Fruit fly (Drosophila melanogaster) whole organism, embryonic: ENCODE data around the gene CG16734.
A peak's percentile ranks its signal among the peaks of the same experiment; 100 is the strongest.

Experiments used
- Atf6 ChIP-seq: fragments of 200-800 bp; sonication (Bioruptor generic); IDR thresholded peaks from 2 replicates; pipeline ENCODE4 v1.3.6; 2022; ENCODE audit warnings: missing biosample characterization, missing genetic modification characterization
- B-H1 ChIP-seq: fragments of 200-800 bp; sonication (Bioruptor generic); IDR thresholded peaks from 3 replicates; pipeline ENCODE4 v1.3.6; 2022; ENCODE audit warnings: missing biosample characterization, missing genetic modification characterization
- BEAF-32 ChIP-seq: fragments of 200-800 bp; sonication (Bioruptor generic); optimal IDR thresholded peaks from 3 replicates; lab custom pipeline; 2017; ENCODE audit warnings: missing biosample characterization, missing genetic modification characterization, mild to moderate bottlenecking, moderate library complexity, missing genetic modification reagents
- CG11456 ChIP-seq: fragments of 200-800 bp; sonication (Bioruptor generic); IDR thresholded peaks from 3 replicates; pipeline ENCODE4 v1.3.6; 2022; ENCODE audit warnings: missing biosample characterization, missing genetic modification characterization
- CG11723 ChIP-seq: fragments of 200-800 bp; sonication (Bioruptor generic); optimal IDR thresholded peaks from 2 replicates; lab custom pipeline; 2017; ENCODE audit warnings: missing biosample characterization, mild to moderate bottlenecking, missing genetic modification characterization
- CG12299 ChIP-seq: fragments of 200-800 bp; sonication (Bioruptor generic); optimal IDR thresholded peaks from 2 replicates; lab custom pipeline; 2018; ENCODE audit warnings: missing biosample characterization, mild to moderate bottlenecking, missing genetic modification characterization
- CG12659 ChIP-seq: fragments of 200-800 bp; sonication (Bioruptor generic); optimal IDR thresholded peaks from 3 replicates; lab custom pipeline; 2017; ENCODE audit warnings: mild to moderate bottlenecking, missing biosample characterization, missing genetic modification reagents, missing genetic modification characterization
- CG13287 ChIP-seq: fragments of 200-800 bp; sonication (Bioruptor generic); IDR thresholded peaks from 2 replicates; pipeline ENCODE4 v1.3.6; 2022; ENCODE audit warnings: missing biosample characterization, missing genetic modification characterization; ENCODE audit not compliant: partially characterized antibody
- CG14667 ChIP-seq: fragments of 200-800 bp; sonication (Bioruptor generic); IDR thresholded peaks from 2 replicates; pipeline ENCODE4 v1.3.6; 2022; ENCODE audit warnings: missing biosample characterization, missing genetic modification characterization
- CG15073 ChIP-seq: fragments of 200-800 bp; sonication (Bioruptor generic); optimal IDR thresholded peaks from 2 replicates; lab custom pipeline; 2016; ENCODE audit warnings: missing biosample characterization, missing genetic modification characterization
- CG15514 ChIP-seq: fragments of 200-800 bp; sonication (Bioruptor generic); optimal IDR thresholded peaks from 3 replicates; lab custom pipeline; 2017; ENCODE audit warnings: missing biosample characterization, missing genetic modification characterization, mild to moderate bottlenecking, moderate library complexity, missing genetic modification reagents
- CG1832 ChIP-seq: fragments of 200-800 bp; sonication (Bioruptor generic); optimal IDR thresholded peaks from 2 replicates; lab custom pipeline; 2017; ENCODE audit warnings: missing biosample characterization, mild to moderate bottlenecking, missing genetic modification characterization, inconsistent platforms
- CG18619 ChIP-seq: fragments of 200-800 bp; sonication (Bioruptor generic); optimal IDR thresholded peaks from 3 replicates; lab custom pipeline; 2017; ENCODE audit warnings: missing biosample characterization, mild to moderate bottlenecking, missing genetic modification characterization
- CG2116 ChIP-seq: fragments of 200-800 bp; sonication (Bioruptor generic); optimal IDR thresholded peaks from 3 replicates; lab custom pipeline; 2018; ENCODE audit warnings: missing biosample characterization, mild to moderate bottlenecking, missing genetic modification characterization
- CG31388 ChIP-seq: fragments of 200-800 bp; sonication (Bioruptor generic); optimal IDR thresholded peaks from 2 replicates; lab custom pipeline; 2016; ENCODE audit warnings: missing biosample characterization, missing genetic modification characterization
- CG31441 ChIP-seq: fragments of 200-800 bp; sonication (Bioruptor generic); IDR thresholded peaks from 2 replicates; pipeline ENCODE4 v1.3.6; 2022; ENCODE audit warnings: missing biosample characterization, missing genetic modification characterization
- CG32772 ChIP-seq: fragments of 200-800 bp; sonication (Bioruptor generic); IDR thresholded peaks from 2 replicates; pipeline ENCODE4 v1.3.6; 2022; ENCODE audit warnings: missing biosample characterization, missing genetic modification characterization
- CG34224 ChIP-seq: fragments of 200-800 bp; sonication (Bioruptor generic); IDR thresholded peaks from 3 replicates; pipeline ENCODE4 v1.3.6; 2022; ENCODE audit warnings: missing biosample characterization, missing genetic modification characterization; ENCODE audit not compliant: partially characterized antibody
- CG6765 ChIP-seq: fragments of 200-800 bp; sonication (Bioruptor generic); optimal IDR thresholded peaks from 3 replicates; lab custom pipeline; 2017; ENCODE audit warnings: missing biosample characterization, mild to moderate bottlenecking, missing genetic modification characterization
- CG7928 ChIP-seq: fragments of 200-800 bp; sonication (Bioruptor generic); optimal IDR thresholded peaks from 2 replicates; lab custom pipeline; 2017; ENCODE audit warnings: missing biosample characterization, mild to moderate bottlenecking, missing genetic modification characterization
- CG9797 ChIP-seq: fragments of 200-800 bp; sonication (Bioruptor generic); optimal IDR thresholded peaks from 3 replicates; lab custom pipeline; 2018; ENCODE audit warnings: missing biosample characterization, mild to moderate bottlenecking, missing genetic modification characterization
- CG9817 ChIP-seq: fragments of 200-800 bp; sonication (Bioruptor generic); optimal IDR thresholded peaks from 2 replicates; lab custom pipeline; 2018; ENCODE audit warnings: missing biosample characterization, mild to moderate bottlenecking, missing genetic modification characterization, moderate library complexity
- Dip2 ChIP-seq: fragments of 200-800 bp; sonication (Bioruptor generic); IDR thresholded peaks from 2 replicates; pipeline ENCODE4 v1.3.6; 2022; ENCODE audit warnings: missing biosample characterization, missing genetic modification characterization
- Doc2 ChIP-seq: fragments of 200-800 bp; sonication (Bioruptor generic); IDR thresholded peaks from 2 replicates; pipeline ENCODE4 v1.3.6; 2022; ENCODE audit warnings: missing biosample characterization, missing genetic modification characterization
- E2f2 ChIP-seq: fragments of 200-800 bp; sonication (Bioruptor generic); IDR thresholded peaks from 2 replicates; pipeline ENCODE4 v1.3.6; 2022; ENCODE audit warnings: missing biosample characterization, missing genetic modification characterization
- Gsc ChIP-seq: fragments of 200-800 bp; sonication (Bioruptor generic); IDR thresholded peaks from 2 replicates; pipeline ENCODE4 v1.3.6; 2022; ENCODE audit warnings: missing biosample characterization, missing genetic modification characterization
- HmgZ ChIP-seq: fragments of 200-800 bp; sonication (Bioruptor generic); optimal IDR thresholded peaks from 2 replicates; lab custom pipeline; 2018; ENCODE audit warnings: missing biosample characterization, mild to moderate bottlenecking, missing genetic modification characterization
- Hr3 ChIP-seq: fragments of 200-800 bp; sonication (Bioruptor generic); optimal IDR thresholded peaks from 3 replicates; lab custom pipeline; 2016; ENCODE audit warnings: missing biosample characterization, missing genetic modification characterization
- Mrtf ChIP-seq: fragments of 200-800 bp; sonication (Bioruptor generic); IDR thresholded peaks from 3 replicates; pipeline ENCODE4 v1.3.6; 2022; ENCODE audit warnings: missing biosample characterization, missing genetic modification characterization
- Sox100B ChIP-seq: fragments of 200-800 bp; sonication (Bioruptor generic); optimal IDR thresholded peaks from 3 replicates; lab custom pipeline; 2018; ENCODE audit warnings: missing biosample characterization, mild to moderate bottlenecking, missing genetic modification characterization
- Sry-β ChIP-seq: fragments of 200-800 bp; sonication (Bioruptor generic); optimal IDR thresholded peaks from 2 replicates; lab custom pipeline; 2018; ENCODE audit warnings: missing biosample characterization, mild to moderate bottlenecking, missing genetic modification characterization, moderate library complexity
- ab ChIP-seq: fragments of 200-800 bp; sonication (Bioruptor generic); optimal IDR thresholded peaks from 2 replicates; lab custom pipeline; 2016; ENCODE audit warnings: missing biosample characterization, missing genetic modification characterization
- bab2 ChIP-seq: fragments of 200-800 bp; sonication (Bioruptor generic); optimal IDR thresholded peaks from 2 replicates; lab custom pipeline; 2016; ENCODE audit warnings: missing biosample characterization, missing genetic modification characterization
- bowl ChIP-seq: fragments of 200-800 bp; sonication (Bioruptor generic); IDR thresholded peaks from 2 replicates; pipeline ENCODE4 v1.3.6; 2022; ENCODE audit warnings: missing biosample characterization, missing genetic modification characterization
- disco-r ChIP-seq: fragments of 200-800 bp; sonication (Bioruptor generic); optimal IDR thresholded peaks from 2 replicates; lab custom pipeline; 2016; ENCODE audit warnings: missing biosample characterization, missing genetic modification characterization
- dysf ChIP-seq: fragments of 200-800 bp; sonication (Bioruptor generic); IDR thresholded peaks from 3 replicates; pipeline ENCODE4 v1.3.6; 2022; ENCODE audit warnings: missing biosample characterization, missing genetic modification characterization
- en ChIP-seq: fragments of 200-800 bp; sonication (Bioruptor generic); optimal IDR thresholded peaks from 2 replicates; lab custom pipeline; 2016; ENCODE audit warnings: missing biosample characterization, missing genetic modification characterization
- fd64A ChIP-seq: fragments of 200-800 bp; sonication (Bioruptor generic); optimal IDR thresholded peaks from 3 replicates; lab custom pipeline; 2018; ENCODE audit warnings: missing biosample characterization, mild to moderate bottlenecking, missing genetic modification characterization
- fu2 ChIP-seq: fragments of 200-800 bp; sonication (Bioruptor generic); optimal IDR thresholded peaks from 2 replicates; lab custom pipeline; 2016; ENCODE audit warnings: missing biosample characterization, missing genetic modification characterization
- jing ChIP-seq: fragments of 200-800 bp; sonication (Bioruptor generic); optimal IDR thresholded peaks from 2 replicates; lab custom pipeline; 2018; ENCODE audit warnings: missing biosample characterization, mild to moderate bottlenecking, missing genetic modification characterization
- lab ChIP-seq: fragments of 200-800 bp; sonication (Bioruptor generic); optimal IDR thresholded peaks from 3 replicates; lab custom pipeline; 2017; ENCODE audit warnings: missing biosample characterization, missing genetic modification characterization, mild to moderate bottlenecking, moderate library complexity, missing genetic modification reagents
- maf-S ChIP-seq: fragments of 200-800 bp; sonication (Bioruptor generic); optimal IDR thresholded peaks from 2 replicates; lab custom pipeline; 2016; ENCODE audit warnings: missing biosample characterization, missing genetic modification characterization
- nmo ChIP-seq: fragments of 200-800 bp; sonication (Bioruptor generic); optimal IDR thresholded peaks from 2 replicates; lab custom pipeline; 2018; ENCODE audit warnings: missing biosample characterization, mild to moderate bottlenecking, missing genetic modification characterization, moderate library complexity
- peb ChIP-seq: fragments of 200-800 bp; sonication (Bioruptor generic); IDR thresholded peaks from 2 replicates; pipeline ENCODE4 v1.3.6; 2022; ENCODE audit warnings: missing biosample characterization, missing genetic modification characterization
- sqz ChIP-seq: fragments of 200-800 bp; sonication (Bioruptor generic); optimal IDR thresholded peaks from 3 replicates; lab custom pipeline; 2018; ENCODE audit warnings: missing biosample characterization, mild to moderate bottlenecking, missing genetic modification characterization
- tup ChIP-seq: fragments of 200-800 bp; sonication (Bioruptor generic); optimal IDR thresholded peaks from 2 replicates; lab custom pipeline; 2016; ENCODE audit warnings: missing biosample characterization, mild to moderate bottlenecking, missing genetic modification characterization, moderate library complexity
- twi ChIP-seq: fragments of 200-800 bp; optimal IDR thresholded peaks from 2 replicates; lab custom pipeline; 2019; ENCODE audit warnings: missing biosample characterization, mild to moderate bottlenecking, missing genetic modification characterization, moderate library complexity
- tx ChIP-seq: fragments of 200-800 bp; sonication (Bioruptor generic); optimal IDR thresholded peaks from 2 replicates; lab custom pipeline; 2016; ENCODE audit warnings: missing biosample characterization, missing genetic modification characterization
- unc-4 ChIP-seq: fragments of 200-800 bp; sonication (Bioruptor generic); IDR thresholded peaks from 2 replicates; pipeline ENCODE4 v1.3.6; 2022; ENCODE audit warnings: missing biosample characterization, missing genetic modification characterization; ENCODE audit not compliant: partially characterized antibody
- wek ChIP-seq: fragments of 200-800 bp; sonication (Bioruptor generic); optimal IDR thresholded peaks from 3 replicates; lab custom pipeline; 2018; ENCODE audit warnings: missing biosample characterization, mild to moderate bottlenecking, missing genetic modification characterization, moderate library complexity
- z ChIP-seq: fragments of 200-800 bp; sonication (Bioruptor generic); IDR thresholded peaks from 3 replicates; pipeline ENCODE4 v1.3.6; 2022; ENCODE audit warnings: missing biosample characterization, missing genetic modification characterization

Gene CG16734

DNA sequence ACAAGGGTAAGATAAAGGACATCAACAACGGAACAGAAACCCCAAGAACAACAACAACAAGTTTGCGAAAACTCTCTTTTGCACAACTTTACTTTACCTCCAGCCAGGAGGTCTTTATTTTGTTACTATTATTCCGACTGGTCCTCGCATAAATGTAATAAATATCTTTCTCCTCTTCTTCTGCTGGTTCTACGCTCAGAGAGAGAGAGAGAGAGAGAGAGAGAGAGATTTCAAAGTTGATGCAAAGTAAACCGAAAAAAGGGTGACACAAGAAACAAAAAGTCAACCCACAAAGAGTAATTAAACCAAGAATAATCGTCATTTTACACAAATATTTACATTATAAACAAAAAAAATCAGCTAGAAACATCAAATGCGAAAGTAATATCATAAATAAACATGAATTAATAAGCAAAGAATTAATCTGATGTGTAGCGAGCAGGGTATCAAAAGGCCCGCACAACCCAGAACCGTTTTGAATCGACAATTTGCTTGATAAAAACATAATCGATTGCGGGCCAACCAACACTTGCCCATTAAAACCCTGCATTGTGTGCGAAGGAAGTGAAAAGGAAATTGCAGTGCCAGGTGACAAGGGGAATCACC lies 24.8 kb upstream of the CG16734 start (continued):
- TF ChIP-seq BEAF-32 (GFP tag; lab: Kevin White, UChicago): no peak
- TF ChIP-seq en (GFP tag; lab: Kevin White, UChicago): no peak
- peak; percentile 16 for TF ChIP-seq bab2 (GFP tag; lab: Kevin White, UChicago)
- TF ChIP-seq Doc2 (GFP tag; lab: Robert Waterston, UW): no peak
- no peak for TF ChIP-seq unc-4 (GFP tag; lab: Robert Waterston, UW)
- TF ChIP-seq CG2116 (GFP tag; lab: Kevin White, UChicago): no peak
- TF ChIP-seq z (GFP tag; lab: Robert Waterston, UW): no peak
- TF ChIP-seq disco-r (GFP tag; lab: Kevin White, UChicago): no peak
- no peak for TF ChIP-seq Mrtf (GFP tag; lab: Robert Waterston, UW)
- TF ChIP-seq CG15073: no peak
- no peak for TF ChIP-seq Hr3
- TF ChIP-seq CG31388: no peak
- no peak for TF ChIP-seq sqz (GFP tag; lab: Kevin White, UChicago)
- no peak for TF ChIP-seq CG32772 (GFP tag; lab: Robert Waterston, UW)
- TF ChIP-seq tup: no peak
- TF ChIP-seq nmo (GFP tag; lab: Kevin White, UChicago): peak; percentile 1
- no peak for TF ChIP-seq B-H1 (GFP tag; lab: Robert Waterston, UW)
- TF ChIP-seq Gsc (GFP tag; lab: Robert Waterston, UW): no peak
- TF ChIP-seq CG13287: no peak
- TF ChIP-seq CG18619: no peak
- TF ChIP-seq CG12299 (tag; lab: Kevin White, UChicago): no peak
- TF ChIP-seq CG9797: no peak
- TF ChIP-seq CG1832 (GFP tag; lab: Kevin White, UChicago): no peak
- TF ChIP-seq CG34224 (GFP tag; lab: Robert Waterston, UW): no peak
- TF ChIP-seq lab (GFP tag; lab: Kevin White, UChicago): peak; percentile 41
- TF ChIP-seq CG11723 (GFP tag; lab: Kevin White, UChicago): no peak
- no peak for TF ChIP-seq twi (tag; lab: Kevin White, UChicago)
- no peak for TF ChIP-seq Sry-β (GFP tag; lab: Kevin White, UChicago)
- TF ChIP-seq CG9817 (tag; lab: Kevin White, UChicago): no peak
- no peak for TF ChIP-seq maf-S
- no peak for TF ChIP-seq jing (GFP tag; lab: Kevin White, UChicago)
- TF ChIP-seq CG7928: no peak
- TF ChIP-seq fd64A (GFP tag; lab: Kevin White, UChicago): no peak
- no peak for TF ChIP-seq Atf6
- TF ChIP-seq dysf (GFP tag; lab: Robert Waterston, UW): no peak
- no peak for TF ChIP-seq tx (GFP tag; lab: Kevin White, UChicago)
- no peak for TF ChIP-seq E2f2 (GFP tag; lab: Robert Waterston, UW)
- no peak for TF ChIP-seq CG14667 (GFP tag; lab: Robert Waterston, UW)
- TF ChIP-seq peb (GFP tag; lab: Robert Waterston, UW): no peak
- no peak for TF ChIP-seq HmgZ (tag; lab: Kevin White, UChicago)
- TF ChIP-seq CG6765 (GFP tag; lab: Kevin White, UChicago): no peak
- no peak for TF ChIP-seq Sox100B
- TF ChIP-seq CG12659 (GFP tag; lab: Kevin White, UChicago): no peak
- TF ChIP-seq fu2: no peak
- no peak for TF ChIP-seq CG31441 (GFP tag; lab: Robert Waterston, UW)
- no peak for TF ChIP-seq ab (GFP tag; lab: Kevin White, UChicago)
- TF ChIP-seq bowl (GFP tag; lab: Robert Waterston, UW): no peak
- TF ChIP-seq CG11456 (GFP tag; lab: Robert Waterston, UW): no peak
- TF ChIP-seq Dip2: no peak
- peak; percentile 2 for TF ChIP-seq CG15514 (GFP tag; lab: Kevin White, UChicago)
- no peak for TF ChIP-seq wek (GFP tag; lab: Kevin White, UChicago)
